Worm (Caenorhabditis elegans): ENCODE results near the gene ints-9.
"Not testable (repeated sequence)": the region's sequence is repeated elsewhere in the genome, so short reads cannot be mapped to it uniquely, and the experiment has no call there.

The ints-9 gene

DNA sequence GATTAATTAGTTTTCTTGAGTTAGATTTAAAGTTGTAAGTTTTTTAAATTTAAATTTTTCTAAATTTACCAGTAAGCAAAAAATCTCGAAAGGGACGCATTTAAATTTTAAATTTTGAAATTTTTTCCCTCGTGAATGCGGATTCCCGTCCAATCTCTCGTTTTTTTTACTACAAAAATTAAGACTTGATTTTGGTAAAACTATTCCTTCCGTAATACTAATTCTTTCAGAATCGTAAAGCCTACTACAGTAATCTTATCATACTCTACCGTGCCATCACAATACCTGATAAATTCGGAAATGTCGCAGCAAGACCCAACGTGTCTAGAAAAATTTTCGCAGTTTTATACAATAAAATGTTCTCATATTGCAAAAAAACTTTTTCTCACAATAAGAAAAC lies 30.4 kb upstream of the ints-9 start, which contains the start of the genes C54F6.19 and nhx-3:
Gene C54F6.19, plus strand, starts transcription at position 301 of the 400 bp plus-strand sequence.
Gene nhx-3, minus strand, starts transcription at position 337 of the 400 bp plus-strand sequence.
- TF ChIP-seq rbr-2 (tag; optimal IDR thresholded peaks at IDR 0.05) (no peak), ceh-44 (GFP tag; IDR thresholded peaks at IDR 0.05) (no peak), nhr-77 (tag; optimal IDR thresholded peaks at IDR 0.05) (no peak), zip-11 (GFP tag; IDR thresholded peaks at IDR 0.05) (no peak), mes-2 (tag; optimal IDR thresholded peaks at IDR 0.05; ENCODE audit: poor library complexity, severe bottlenecking) (no peak), zfp-3 (GFP tag; conservative IDR thresholded peaks at IDR 0.05) (no peak)

DNA sequence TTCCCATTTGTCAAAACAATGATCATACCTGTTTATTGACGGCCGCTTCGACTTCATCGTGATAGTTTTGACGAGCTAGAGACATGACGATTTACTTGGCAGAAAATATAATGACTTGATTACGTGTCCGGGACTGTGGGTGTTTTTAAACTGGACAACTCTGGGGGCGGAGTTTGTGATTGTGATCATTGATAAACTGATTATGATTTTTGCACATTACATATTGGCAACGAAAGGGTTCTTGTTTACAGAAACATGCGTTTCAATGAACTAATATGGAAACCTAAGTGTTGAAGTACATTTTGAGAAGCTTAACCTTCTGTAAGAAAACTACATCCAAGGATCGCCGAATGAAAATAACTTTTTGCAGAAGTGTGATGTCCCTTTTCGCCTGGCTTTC lies 28.1 kb upstream of the ints-9 start, which contains the start of gene ftn-1:
Gene ftn-1, minus strand, starts transcription at position 101 of the 400 bp plus-strand sequence.
- TF ChIP-seq ama-1 (optimal IDR thresholded peaks at IDR 0.05) (peak; percentile 37), lir-3 (tag; optimal IDR thresholded peaks at IDR 0.05) (no peak), unc-62 (GFP tag; optimal IDR thresholded peaks at IDR 0.05 in 1 of 2) (peak in 1 of 2 experiments; percentile 48), unc-62 (tag; optimal IDR thresholded peaks at IDR 0.05) (no peak), F26F4.8 (GFP tag; conservative IDR thresholded peaks at IDR 0.05) (no peak), mes-2 (tag; optimal IDR thresholded peaks at IDR 0.05; ENCODE audit: poor library complexity, severe bottlenecking) (no peak), nhr-48 (tag; optimal IDR thresholded peaks at IDR 0.05) (no peak), nhr-42 (GFP tag; IDR thresholded peaks at IDR 0.05) (no peak), zfp-2 (tag; optimal IDR thresholded peaks at IDR 0.05) (no peak), mdl-1 (tag; optimal IDR thresholded peaks at IDR 0.05) (no peak), nhr-41 (GFP tag; IDR thresholded peaks at IDR 0.05) (no peak), ZK337.2 (GFP tag; IDR thresholded peaks at IDR 0.05) (no peak), zfp-3 (GFP tag; conservative IDR thresholded peaks at IDR 0.05) (no peak), daf-16 (GFP tag; optimal IDR thresholded peaks at IDR 0.05) (no peak), daf-16 (tag; optimal IDR thresholded peaks at IDR 0.05) (peak; percentile 74), mdt-29 (GFP tag; IDR thresholded peaks at IDR 0.05) (no peak), sdz-12 (GFP tag; optimal IDR thresholded peaks at IDR 0.05) (no peak)

DNA sequence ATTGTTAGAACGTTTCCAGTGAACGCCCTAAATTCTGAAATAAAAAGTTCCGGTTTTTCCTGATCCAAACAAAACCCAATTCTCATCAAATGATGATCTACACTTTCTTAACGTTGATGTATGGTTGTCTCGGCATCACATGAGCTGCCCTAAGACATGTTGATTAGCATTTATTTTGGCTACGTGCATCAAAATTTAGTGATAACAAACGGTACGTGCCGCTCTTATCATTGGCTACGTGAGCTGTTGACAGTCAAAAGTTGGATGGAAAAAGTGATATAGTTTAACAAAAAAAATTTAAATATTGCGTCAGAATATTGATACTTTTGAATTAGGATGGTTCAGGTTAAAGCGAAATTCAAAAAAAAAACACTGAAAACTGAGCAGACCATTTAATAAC lies 27.6 kb upstream of the ints-9 start:
- peak; percentile 40 for TF ChIP-seq hlh-30 (tag; optimal IDR thresholded peaks at IDR 0.05; ENCODE audit: insufficient read depth)
- no peak for TF ChIP-seq fos-1 (tag; optimal IDR thresholded peaks at IDR 0.05)
- TF ChIP-seq ctbp-1 (GFP tag; IDR thresholded peaks at IDR 0.05): no peak
- TF ChIP-seq aha-1 (tag): peak; percentile 99
- TF ChIP-seq hif-1 (tag; optimal IDR thresholded peaks at IDR 0.05): peak in 1 of 2 experiments; percentile 70
- no peak for TF ChIP-seq daf-16 (GFP tag; optimal IDR thresholded peaks at IDR 0.05)
- TF ChIP-seq daf-16 (tag; optimal IDR thresholded peaks at IDR 0.05): peak; percentile 97
- peak; percentile 48 for TF ChIP-seq pqm-1 (tag; optimal IDR thresholded peaks at IDR 0.05)
- TF ChIP-seq dmd-6 (GFP tag; IDR thresholded peaks at IDR 0.05): peak; percentile 66
- no peak for TF ChIP-seq ceh-62 (tag; optimal IDR thresholded peaks at IDR 0.05)

DNA sequence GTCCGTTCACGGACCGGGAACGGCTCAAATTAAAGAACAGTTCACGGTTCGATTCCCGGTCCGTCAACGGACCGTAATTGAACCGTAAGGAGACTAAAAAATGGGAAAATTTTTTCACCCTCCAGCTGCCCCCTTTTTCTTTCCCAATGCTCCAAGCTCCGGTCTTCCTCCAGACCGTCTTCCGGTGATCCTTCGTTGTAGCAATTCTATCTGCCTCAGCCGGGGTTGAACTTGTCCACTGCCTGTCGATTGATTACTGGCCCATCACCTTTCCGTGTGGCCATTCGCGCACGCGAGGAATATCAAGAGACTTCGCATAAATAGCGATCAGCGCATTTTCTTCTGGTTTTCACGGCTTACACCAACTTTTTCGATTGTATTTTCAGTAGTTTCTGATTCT lies 27.1 kb upstream of the ints-9 start:
- TF ChIP-seq F44E2.7 (GFP tag; IDR thresholded peaks at IDR 0.05) (peak; percentile 79), lir-3 (tag; optimal IDR thresholded peaks at IDR 0.05) (peak; percentile 0), mdt-29 (GFP tag; IDR thresholded peaks at IDR 0.05) (peak; percentile 71; the same call in 1 of the 2 replicates), pha-4 (GFP tag; IDR thresholded peaks at IDR 0.05) (peak; percentile 78), Y48G9A.11 (GFP tag; IDR thresholded peaks at IDR 0.05) (peak; percentile 78; the same call in 1 of the 2 replicates), nhr-41 (GFP tag; IDR thresholded peaks at IDR 0.05) (peak; percentile 73; the same call in 1 of the 2 replicates), D1046.2 (GFP tag; IDR thresholded peaks at IDR 0.05) (peak; percentile 81; the same call in 1 of the 2 replicates), vab-7 (GFP tag; IDR thresholded peaks at IDR 0.05) (peak; percentile 85), arid-1 (GFP tag; conservative IDR thresholded peaks at IDR 0.05) (peak; percentile 85), nhr-42 (GFP tag; IDR thresholded peaks at IDR 0.05) (peak; percentile 62; the same call in 1 of the 2 replicates), dmd-9 (GFP tag; IDR thresholded peaks at IDR 0.05) (peak; percentile 76), ceh-20 (GFP tag; IDR thresholded peaks at IDR 0.05) (0 out of 2 replicates have a peak, but pooled peaks have one; percentile 59), Y75B8A.6 (GFP tag; IDR thresholded peaks at IDR 0.05) (0 out of 2 replicates have a peak, but pooled peaks have one; percentile 10), ZK337.2 (GFP tag; IDR thresholded peaks at IDR 0.05) (peak; percentile 73), lim-7 (GFP tag; IDR thresholded peaks at IDR 0.05) (peak; percentile 90), dmd-8 (GFP tag; IDR thresholded peaks at IDR 0.05) (peak; percentile 95), F26F4.8 (GFP tag; conservative IDR thresholded peaks at IDR 0.05) (peak; percentile 95), mxl-2 (GFP tag; conservative IDR thresholded peaks at IDR 0.05) (0 out of 2 replicates have a peak, but pooled peaks have one; percentile 18), lin-1 (GFP tag; IDR thresholded peaks at IDR 0.05) (peak; percentile 85), php-3 (GFP tag; IDR thresholded peaks at IDR 0.05) (0 out of 2 replicates have a peak, but pooled peaks have one; percentile 39), tra-1 (GFP tag; IDR thresholded peaks at IDR 0.05) (peak; percentile 66; the same call in 1 of the 2 replicates)
- not testable (repeated sequence) for TF ChIP-seq pha-4 (tag; optimal IDR thresholded peaks at IDR 0.05)

Measured in whole organism, L4 larva.